Worm (Caenorhabditis elegans): ENCODE measurements around the gene chl-1.

The chl-1 gene

ce11 chrIII:10364656-10365055, 40.4 kb downstream of the chl-1 start, which contains the start of gene tbc-8:
tbc-8 (plus strand) TSS chrIII:10364956.
- TF ChIP-seq pha-4 (GFP tag; IDR thresholded peaks at IDR 0.05), result no peak
- no peak for TF ChIP-seq pha-4 (tag; optimal IDR thresholded peaks at IDR 0.05)
- TF ChIP-seq aha-1 (tag), result peak; percentile 48

ce11 chrIII:10362920-10363319, 42.1 kb downstream of the chl-1 start:
- TF ChIP-seq zip-2 (tag; optimal IDR thresholded peaks at IDR 0.05) (no peak), ceh-44 (GFP tag; IDR thresholded peaks at IDR 0.05) (no peak), ama-1 (optimal IDR thresholded peaks at IDR 0.05) (no peak), zfp-3 (GFP tag; conservative IDR thresholded peaks at IDR 0.05) (no peak), mes-2 (tag; optimal IDR thresholded peaks at IDR 0.05; ENCODE audit: poor library complexity, severe bottlenecking) (no peak), F49E8.2 (tag; optimal IDR thresholded peaks at IDR 0.05; ENCODE audit: borderline replicate concordance) (no peak), dmd-9 (GFP tag; IDR thresholded peaks at IDR 0.05) (no peak), unc-130 (GFP tag; optimal IDR thresholded peaks at IDR 0.05) (no peak), T26A8.4 (GFP tag; IDR thresholded peaks at IDR 0.05) (no peak), sdz-12 (GFP tag; optimal IDR thresholded peaks at IDR 0.05) (no peak), ztf-7 (tag; optimal IDR thresholded peaks at IDR 0.05) (no peak)

ce11 chrIII:10361456-10361855, 43.6 kb downstream of the chl-1 start:
- TF ChIP-seq snpc-4 (tag; optimal IDR thresholded peaks at IDR 0.05) (no peak), madf-5 (GFP tag; IDR thresholded peaks at IDR 0.05) (no peak), nhr-77 (tag; optimal IDR thresholded peaks at IDR 0.05) (no peak), fos-1 (tag; optimal IDR thresholded peaks at IDR 0.05) (no peak), mep-1 (tag; optimal IDR thresholded peaks at IDR 0.05) (no peak), php-3 (GFP tag; IDR thresholded peaks at IDR 0.05) (no peak), zag-1 (tag; optimal IDR thresholded peaks at IDR 0.05) (no peak), cey-2 (tag; optimal IDR thresholded peaks at IDR 0.05; ENCODE audit: borderline replicate concordance, insufficient read depth) (no peak), nhr-42 (GFP tag; IDR thresholded peaks at IDR 0.05) (no peak), gei-8 (GFP tag; optimal IDR thresholded peaks at IDR 0.05) (no peak), Y105C5A.15 (GFP tag; IDR thresholded peaks at IDR 0.05) (no peak), F49E8.2 (tag; optimal IDR thresholded peaks at IDR 0.05; ENCODE audit: borderline replicate concordance) (no peak), ama-1 (optimal IDR thresholded peaks at IDR 0.05) (no peak), F26F4.8 (GFP tag; conservative IDR thresholded peaks at IDR 0.05) (no peak), nhr-48 (tag; optimal IDR thresholded peaks at IDR 0.05) (no peak), vab-7 (GFP tag; IDR thresholded peaks at IDR 0.05) (no peak), dmd-8 (GFP tag; IDR thresholded peaks at IDR 0.05) (no peak), ctbp-1 (GFP tag; IDR thresholded peaks at IDR 0.05) (no peak), spr-1 (tag; optimal IDR thresholded peaks at IDR 0.05) (no peak), nhr-28 (tag; optimal IDR thresholded peaks at IDR 0.05) (no peak)

- TF ChIP-seq aha-1 (tag) (peak; percentile 93), lir-3 (tag; optimal IDR thresholded peaks at IDR 0.05) (no peak)
Measured at ce11 chrIII:10359916-10360315, 45.1 kb downstream of the chl-1 start.

ce11 chrIII:10358751-10359150, 46.3 kb downstream of the chl-1 start:
- TF ChIP-seq pqm-1 (tag; optimal IDR thresholded peaks at IDR 0.05), result no peak
- TF ChIP-seq ctbp-1 (GFP tag; IDR thresholded peaks at IDR 0.05), result 0 out of 2 replicates have a peak, but pooled peaks have one; percentile 55
- TF ChIP-seq aha-1 (tag), result peak; percentile 14
- no peak for TF ChIP-seq unc-62 (GFP tag; optimal IDR thresholded peaks at IDR 0.05 in 1 of 2)
- no peak for TF ChIP-seq unc-62 (tag; optimal IDR thresholded peaks at IDR 0.05)
- peak; percentile 62 for TF ChIP-seq fkh-10 (GFP tag; optimal IDR thresholded peaks at IDR 0.05)
- no peak for TF ChIP-seq ceh-62 (tag; optimal IDR thresholded peaks at IDR 0.05)
- peak in 1 of 2 experiments; percentile 46 for TF ChIP-seq lsy-2 (tag; optimal IDR thresholded peaks at IDR 0.05)
- peak; percentile 86 for TF ChIP-seq ces-1 (GFP tag; optimal IDR thresholded peaks at IDR 0.05)
